Fruit fly (Drosophila melanogaster) whole organism, prepupa: ENCODE data around the gene Hsp26.

Experiments used
- CG10631 ChIP-seq: fragments of 200-800 bp; sonication (Bioruptor generic); optimal IDR thresholded peaks from 2 replicates; lab custom pipeline; 2016; ENCODE audit warnings: missing biosample characterization, missing genetic modification characterization
- CG10669 ChIP-seq: fragments of 200-800 bp; sonication (Bioruptor generic); optimal IDR thresholded peaks from 3 replicates; lab custom pipeline; 2018; ENCODE audit warnings: missing biosample characterization, mild to moderate bottlenecking, missing genetic modification characterization, moderate library complexity
- CG11294 ChIP-seq: fragments of 200-800 bp; sonication (Bioruptor generic); IDR thresholded peaks from 2 replicates; pipeline ENCODE4 v1.3.6; 2022; ENCODE audit warnings: missing biosample characterization, missing genetic modification characterization
- CG11762 ChIP-seq: fragments of 200-800 bp; sonication (Bioruptor generic); optimal IDR thresholded peaks from 3 replicates; lab custom pipeline; 2016; ENCODE audit warnings: missing biosample characterization, missing genetic modification characterization; ENCODE audit not compliant: insufficient read depth
- CG11902 ChIP-seq: fragments of 200-800 bp; sonication (Bioruptor generic); optimal IDR thresholded peaks from 3 replicates; lab custom pipeline; 2016; ENCODE audit warnings: missing biosample characterization, missing genetic modification characterization
- CG15336 ChIP-seq: fragments of 200-800 bp; sonication (Bioruptor generic); IDR thresholded peaks from 2 replicates; pipeline ENCODE4 v1.3.6; 2022; ENCODE audit warnings: missing biosample characterization, missing genetic modification characterization
- CG1621 ChIP-seq: fragments of 200-800 bp; sonication (Bioruptor generic); optimal IDR thresholded peaks from 3 replicates; lab custom pipeline; 2018; ENCODE audit warnings: missing biosample characterization, mild to moderate bottlenecking, missing genetic modification characterization
- CG16779 ChIP-seq: fragments of 200-800 bp; sonication (Bioruptor generic); optimal IDR thresholded peaks from 3 replicates; lab custom pipeline; 2017; ENCODE audit warnings: missing biosample characterization, mild to moderate bottlenecking, missing genetic modification characterization
- CG3032 ChIP-seq: fragments of 200-800 bp; optimal IDR thresholded peaks from 2 replicates; lab custom pipeline; 2019; ENCODE audit warnings: missing biosample characterization, mild to moderate bottlenecking, missing genetic modification characterization, moderate library complexity
- CG31627 ChIP-seq: fragments of 200-800 bp; sonication (Bioruptor generic); optimal IDR thresholded peaks from 3 replicates; lab custom pipeline; 2016; ENCODE audit warnings: missing biosample characterization, missing genetic modification characterization
- CG34406 ChIP-seq: fragments of 200-800 bp; sonication (Bioruptor generic); optimal IDR thresholded peaks from 3 replicates; lab custom pipeline; 2016; ENCODE audit warnings: missing biosample characterization, missing genetic modification characterization
- CG3919 ChIP-seq: fragments of 200-800 bp; sonication (Bioruptor generic); optimal IDR thresholded peaks from 3 replicates; lab custom pipeline; 2016; ENCODE audit warnings: missing biosample characterization, missing genetic modification characterization
- CG4318 ChIP-seq: fragments of 200-800 bp; sonication (Bioruptor generic); optimal IDR thresholded peaks from 3 replicates; lab custom pipeline; 2017; ENCODE audit warnings: missing biosample characterization, mild to moderate bottlenecking, missing genetic modification characterization
- CG6163 ChIP-seq: fragments of 200-800 bp; sonication (Bioruptor generic); IDR thresholded peaks from 3 replicates; pipeline ENCODE4 v1.3.6; 2022; ENCODE audit warnings: missing biosample characterization, missing genetic modification characterization
- CG6276 ChIP-seq: fragments of 200-800 bp; sonication (Bioruptor generic); optimal IDR thresholded peaks from 2 replicates; lab custom pipeline; 2017; ENCODE audit warnings: missing biosample characterization, mild to moderate bottlenecking, missing genetic modification characterization
- CG6792 ChIP-seq: fragments of 200-800 bp; sonication (Bioruptor generic); optimal IDR thresholded peaks from 3 replicates; lab custom pipeline; 2016; ENCODE audit warnings: missing biosample characterization, missing genetic modification characterization
- CG7368 ChIP-seq: fragments of 200-800 bp; sonication (Bioruptor generic); optimal IDR thresholded peaks from 3 replicates; lab custom pipeline; 2016; ENCODE audit warnings: missing biosample characterization, missing genetic modification characterization
- CG8119 ChIP-seq: fragments of 200-800 bp; sonication (Bioruptor generic); IDR thresholded peaks from 3 replicates; pipeline ENCODE4 v1.3.6; 2022; ENCODE audit warnings: missing biosample characterization, missing genetic modification characterization
- CG8319 ChIP-seq: fragments of 200-800 bp; sonication (Bioruptor generic); optimal IDR thresholded peaks from 3 replicates; lab custom pipeline; 2016; ENCODE audit warnings: missing biosample characterization, missing genetic modification characterization
- CG8632 ChIP-seq: fragments of 200-800 bp; sonication (Bioruptor generic); optimal IDR thresholded peaks from 3 replicates; lab custom pipeline; 2016; ENCODE audit warnings: missing biosample characterization, missing genetic modification characterization
- Eip78C ChIP-seq: fragments of 200-800 bp; sonication (Bioruptor generic); peaks from one replicate; lab custom pipeline; 2016; ENCODE audit warnings: missing biosample characterization, missing genetic modification characterization
- Eip93F ChIP-seq: fragments of 200-800 bp; sonication (Bioruptor generic); optimal IDR thresholded peaks from 2 replicates; lab custom pipeline; 2016; ENCODE audit warnings: missing biosample characterization, mild to moderate bottlenecking, missing genetic modification characterization
- Ets21C ChIP-seq: fragments of 200-800 bp; sonication (Bioruptor generic); optimal IDR thresholded peaks from 3 replicates; lab custom pipeline; 2016; ENCODE audit warnings: missing biosample characterization, missing genetic modification characterization
- Gug ChIP-seq: fragments of 200-800 bp; sonication (Bioruptor generic); IDR thresholded peaks from 2 replicates; pipeline ENCODE4 v1.3.6; 2022; ENCODE audit warnings: missing biosample characterization, missing genetic modification characterization
- Hr38 ChIP-seq: sonication (Bioruptor generic); optimal IDR thresholded peaks from 2 replicates; lab custom pipeline; 2016; ENCODE audit warnings: missing biosample characterization, missing genetic modification characterization
- Hr4 ChIP-seq: fragments of 200-800 bp; sonication (Bioruptor generic); optimal IDR thresholded peaks from 3 replicates; lab custom pipeline; 2016; ENCODE audit warnings: missing biosample characterization, missing genetic modification characterization
- Lpt ChIP-seq: fragments of 200-800 bp; sonication (Bioruptor generic); optimal IDR thresholded peaks from 3 replicates; lab custom pipeline; 2016; ENCODE audit warnings: missing biosample characterization, missing genetic modification characterization
- Met ChIP-seq: fragments of 200-800 bp; sonication (Bioruptor generic); optimal IDR thresholded peaks from 3 replicates; lab custom pipeline; 2016; ENCODE audit warnings: missing biosample characterization, missing genetic modification characterization
- OdsH ChIP-seq: fragments of 200-800 bp; sonication (Bioruptor generic); optimal IDR thresholded peaks from 3 replicates; lab custom pipeline; 2016; ENCODE audit warnings: missing biosample characterization, missing genetic modification characterization
- Smox ChIP-seq: fragments of 200-800 bp; sonication (Bioruptor generic); optimal IDR thresholded peaks from 3 replicates; lab custom pipeline; 2016; ENCODE audit warnings: missing biosample characterization, missing genetic modification characterization
- Sox14 ChIP-seq: fragments of 200-800 bp; sonication (Bioruptor generic); optimal IDR thresholded peaks from 3 replicates; lab custom pipeline; 2016; ENCODE audit warnings: missing biosample characterization, missing genetic modification characterization
- Sox15 ChIP-seq: fragments of 200-800 bp; sonication (Bioruptor generic); optimal IDR thresholded peaks from 3 replicates; lab custom pipeline; 2016; ENCODE audit warnings: missing biosample characterization, missing genetic modification characterization
- achi ChIP-seq: fragments of 200-800 bp; sonication (Bioruptor generic); optimal IDR thresholded peaks from 3 replicates; lab custom pipeline; 2016; ENCODE audit warnings: missing biosample characterization, missing genetic modification characterization
- acj6 ChIP-seq: fragments of 200-800 bp; sonication (Bioruptor generic); optimal IDR thresholded peaks from 3 replicates; lab custom pipeline; 2016; ENCODE audit warnings: missing biosample characterization, missing genetic modification characterization
- cyc ChIP-seq: fragments of 200-800 bp; sonication (Bioruptor generic); optimal IDR thresholded peaks from 3 replicates; lab custom pipeline; 2016; ENCODE audit warnings: missing biosample characterization, missing genetic modification characterization
- dac ChIP-seq: fragments of 200-800 bp; sonication (Bioruptor generic); optimal IDR thresholded peaks from 2 replicates; lab custom pipeline; 2017; ENCODE audit warnings: missing biosample characterization, mild to moderate bottlenecking, missing genetic modification characterization
- dsx ChIP-seq: fragments of 200-800 bp; optimal IDR thresholded peaks from 3 replicates; lab custom pipeline; 2019; ENCODE audit warnings: missing biosample characterization, mild to moderate bottlenecking, missing genetic modification characterization, moderate library complexity; ENCODE audit not compliant: poor library complexity, severe bottlenecking
- fd59A ChIP-seq: fragments of 200-800 bp; sonication (Bioruptor generic); optimal IDR thresholded peaks from 2 replicates; lab custom pipeline; 2017; ENCODE audit warnings: missing biosample characterization, mild to moderate bottlenecking, missing genetic modification characterization, missing genetic modification reagents
- fd85E ChIP-seq: fragments of 200-800 bp; sonication (Bioruptor generic); optimal IDR thresholded peaks from 3 replicates; lab custom pipeline; 2016; ENCODE audit warnings: missing biosample characterization, missing genetic modification characterization
- fkh ChIP-seq: fragments of 200-800 bp; sonication (Bioruptor generic); optimal IDR thresholded peaks from 3 replicates; lab custom pipeline; 2017; ENCODE audit warnings: missing biosample characterization, mild to moderate bottlenecking, missing genetic modification characterization, moderate library complexity
- lz ChIP-seq: fragments of 200-800 bp; sonication (Bioruptor generic); optimal IDR thresholded peaks from 3 replicates; lab custom pipeline; 2016; ENCODE audit warnings: missing biosample characterization, missing genetic modification characterization
- pdm3 ChIP-seq: fragments of 200-800 bp; sonication (Bioruptor generic); optimal IDR thresholded peaks from 3 replicates; lab custom pipeline; 2016; ENCODE audit warnings: missing biosample characterization, missing genetic modification characterization
- spab ChIP-seq: fragments of 200-800 bp; sonication (Bioruptor generic); optimal IDR thresholded peaks from 2 replicates; lab custom pipeline; 2017; ENCODE audit warnings: missing biosample characterization, mild to moderate bottlenecking, missing genetic modification characterization, missing genetic modification reagents
- ss ChIP-seq, 2 experiments: fragments of 200-800 bp; sonication (Bioruptor generic); optimal IDR thresholded peaks; 2 replicates in 1 of 2; 3 replicates in 1 of 2; lab custom pipeline; 2017 to 2018; ENCODE audit warnings: mild to moderate bottlenecking in 2 of 2, missing biosample characterization in 2 of 2, missing genetic modification characterization in 2 of 2, moderate library complexity in 1 of 2
- svp ChIP-seq: fragments of 200-800 bp; sonication (Bioruptor generic); peaks from one replicate; lab custom pipeline; 2016; ENCODE audit warnings: missing biosample characterization, missing genetic modification characterization
- topi ChIP-seq: fragments of 200-800 bp; sonication (Bioruptor generic); optimal IDR thresholded peaks from 3 replicates; lab custom pipeline; 2016; ENCODE audit warnings: missing biosample characterization, missing genetic modification characterization
- vri ChIP-seq: fragments of 200-800 bp; sonication (Bioruptor generic); optimal IDR thresholded peaks from 3 replicates; lab custom pipeline; 2016; ENCODE audit warnings: missing biosample characterization, mild to moderate bottlenecking, missing genetic modification characterization

The Hsp26 gene

dm6 chr3L:9383345-9384075 is 6.3 kb upstream of the Hsp26 start, which contains the start of gene Hsp27 (continued):
- peak; percentile 100 for TF ChIP-seq Hr4 (GFP tag; lab: Kevin White, UChicago)
- TF ChIP-seq Smox (GFP tag; lab: Kevin White, UChicago), result peak; percentile 99
- peak; percentile 100 for TF ChIP-seq Lpt (GFP tag; lab: Kevin White, UChicago)
- peak; percentile 100 for TF ChIP-seq spab
- TF ChIP-seq dsx (GFP tag; lab: Kevin White, UChicago), result peak; percentile 99
- peak; percentile 70 for TF ChIP-seq Hr38 (GFP tag; lab: Kevin White, UChicago)
- peak; percentile 100 for TF ChIP-seq CG3032 (tag; lab: Kevin White, UChicago)
- TF ChIP-seq Eip93F (GFP tag; lab: Kevin White, UChicago), result peak; percentile 100
- TF ChIP-seq svp (GFP tag; lab: Kevin White, UChicago), result peak; percentile 100
- TF ChIP-seq CG11294, result peak; percentile 100
- TF ChIP-seq, all 60 proteins: peak for 60

dm6 chr3L:9381602-9382001 is 4.4 kb upstream of the Hsp26 start, which contains the start of gene Hsp23:
TSS of gene Hsp23 (plus strand) at chr3L:9381882.
- TF ChIP-seq CG1621 (tag; lab: Kevin White, UChicago) (peak; percentile 13), fd59A (no peak), acj6 (GFP tag; lab: Kevin White, UChicago) (no peak), CG15336 (GFP tag; lab: Robert Waterston, UW) (peak; percentile 41; the same call in 1 of the 2 replicates), Lpt (GFP tag; lab: Kevin White, UChicago) (peak; percentile 39), CG34406 (GFP tag; lab: Kevin White, UChicago) (no peak), vri (GFP tag; lab: Kevin White, UChicago) (peak; percentile 57), dsx (GFP tag; lab: Kevin White, UChicago) (peak; percentile 33), OdsH (GFP tag; lab: Kevin White, UChicago) (peak; percentile 12), Ets21C (no peak), Eip93F (GFP tag; lab: Kevin White, UChicago) (peak; percentile 77), CG31627 (GFP tag; lab: Kevin White, UChicago) (no peak), Eip78C (GFP tag; lab: Kevin White, UChicago) (peak; percentile 67), CG11902 (GFP tag; lab: Kevin White, UChicago) (no peak), CG10669 (GFP tag; lab: Kevin White, UChicago) (peak; percentile 35), CG11762 (GFP tag; lab: Kevin White, UChicago) (no peak), CG8319 (GFP tag; lab: Kevin White, UChicago) (no peak), CG8632 (GFP tag; lab: Kevin White, UChicago) (no peak), Sox14 (GFP tag; lab: Kevin White, UChicago) (peak; percentile 53), achi (GFP tag; lab: Kevin White, UChicago) (no peak), svp (GFP tag; lab: Kevin White, UChicago) (peak; percentile 91), pdm3 (GFP tag; lab: Kevin White, UChicago) (no peak), Hr38 (GFP tag; lab: Kevin White, UChicago) (no peak), Met (GFP tag; lab: Kevin White, UChicago) (peak; percentile 5), cyc (GFP tag; lab: Kevin White, UChicago) (peak; percentile 1), dac (no peak), Gug (GFP tag; lab: Robert Waterston, UW) (no peak), CG6276 (GFP tag; lab: Kevin White, UChicago) (peak; percentile 13), spab (no peak), Sox15 (GFP tag; lab: Kevin White, UChicago) (no peak), CG10631 (GFP tag; lab: Kevin White, UChicago) (no peak), lz (GFP tag; lab: Kevin White, UChicago) (peak; percentile 20), topi (GFP tag; lab: Kevin White, UChicago) (peak; percentile 30), CG4318 (GFP tag; lab: Kevin White, UChicago) (no peak), CG7368 (GFP tag; lab: Kevin White, UChicago) (peak; percentile 18), CG16779 (tag; lab: Kevin White, UChicago) (no peak), CG3919 (GFP tag; lab: Kevin White, UChicago) (peak; percentile 37), fd85E (no peak), CG3032 (tag; lab: Kevin White, UChicago) (peak; percentile 24), ss (GFP tag; optimal IDR thresholded peaks at IDR 0.05; lab: Kevin White, UChicago) (peak; percentile 64 to 71), CG11294 (no peak), CG8119 (GFP tag; lab: Robert Waterston, UW) (peak; percentile 22; the same call in 1 of the 3 replicates), fkh (GFP tag; lab: Kevin White, UChicago) (no peak), CG6792 (GFP tag; lab: Kevin White, UChicago) (no peak), CG6163 (GFP tag; lab: Robert Waterston, UW) (peak; percentile 17; the same call in 2 of the 3 replicates)
